Worm (Caenorhabditis elegans): Measurements from ENCODE around the gene B0353.1.

B0353.1 gene

ce11 chrIII:558832-559231, 3.1 kb downstream of the B0353.1 start (continued):
- TF ChIP-seq nhr-10 (tag; optimal IDR thresholded peaks at IDR 0.05) = no peak
- TF ChIP-seq rbr-2 (tag; optimal IDR thresholded peaks at IDR 0.05) = no peak
- TF ChIP-seq lin-39 (tag; optimal IDR thresholded peaks at IDR 0.05) = no peak
- no peak for TF ChIP-seq F26F4.8 (GFP tag; conservative IDR thresholded peaks at IDR 0.05)
- no peak for TF ChIP-seq hif-1 (tag; optimal IDR thresholded peaks at IDR 0.05)
- TF ChIP-seq pqm-1 (tag; optimal IDR thresholded peaks at IDR 0.05) = peak; percentile 7
- TF ChIP-seq mdt-29 (GFP tag; IDR thresholded peaks at IDR 0.05) = no peak
- TF ChIP-seq mxl-3 (GFP tag; optimal IDR thresholded peaks at IDR 0.05) = peak; percentile 10
- no peak for TF ChIP-seq jun-1 (tag; optimal IDR thresholded peaks at IDR 0.05)
- no peak for TF ChIP-seq ces-1 (GFP tag; optimal IDR thresholded peaks at IDR 0.05)
- peak; percentile 90 for TF ChIP-seq hlh-11 (tag; optimal IDR thresholded peaks at IDR 0.05)
- no peak for TF ChIP-seq mxl-2 (GFP tag; conservative IDR thresholded peaks at IDR 0.05)
- peak; percentile 64 for TF ChIP-seq nhr-48 (tag; optimal IDR thresholded peaks at IDR 0.05)
- no peak for TF ChIP-seq lir-3 (tag; optimal IDR thresholded peaks at IDR 0.05)
- TF ChIP-seq egl-27 (tag; optimal IDR thresholded peaks at IDR 0.05) = no peak
- no peak for TF ChIP-seq spr-1 (tag; optimal IDR thresholded peaks at IDR 0.05)
- TF ChIP-seq gei-8 (GFP tag; optimal IDR thresholded peaks at IDR 0.05) = no peak
- 0 out of 2 replicates have a peak, but pooled peaks have one; percentile 22 for TF ChIP-seq arid-1 (GFP tag; conservative IDR thresholded peaks at IDR 0.05)
- no peak for TF ChIP-seq ctbp-1 (GFP tag; IDR thresholded peaks at IDR 0.05)
- no peak for TF ChIP-seq aly-2 (tag; optimal IDR thresholded peaks at IDR 0.05)
- no peak for TF ChIP-seq ztf-11 (tag; optimal IDR thresholded peaks at IDR 0.05)
- no peak for TF ChIP-seq zfp-3 (GFP tag; conservative IDR thresholded peaks at IDR 0.05)
- TF ChIP-seq nhr-25 (tag; optimal IDR thresholded peaks at IDR 0.05; ENCODE audit: borderline replicate concordance, insufficient read depth) = no peak
- TF ChIP-seq madf-9 (GFP tag; conservative IDR thresholded peaks at IDR 0.05) = no peak
- TF ChIP-seq snpc-1.2 (GFP tag; IDR thresholded peaks at IDR 0.05) = no peak
- TF ChIP-seq R02D3.7 (tag; optimal IDR thresholded peaks at IDR 0.05) = no peak
- peak in 1 of 2 experiments; percentile 36 for TF ChIP-seq unc-62 (GFP tag; optimal IDR thresholded peaks at IDR 0.05 in 1 of 2)
- no peak for TF ChIP-seq unc-62 (tag; optimal IDR thresholded peaks at IDR 0.05)
- TF ChIP-seq daf-8 (GFP tag; IDR thresholded peaks at IDR 0.05) = no peak
- no peak for TF ChIP-seq ZK337.2 (GFP tag; IDR thresholded peaks at IDR 0.05)
- TF ChIP-seq lsy-2 (tag; optimal IDR thresholded peaks at IDR 0.05) = no peak
- no peak for TF ChIP-seq lin-13 (GFP tag; optimal IDR thresholded peaks at IDR 0.05)
- no peak for TF ChIP-seq dmd-8 (GFP tag; IDR thresholded peaks at IDR 0.05)
- no peak for TF ChIP-seq ceh-28 (tag; optimal IDR thresholded peaks at IDR 0.05)
- no peak for TF ChIP-seq dpl-1 (GFP tag; optimal IDR thresholded peaks at IDR 0.05)
- TF ChIP-seq zag-1 (tag; optimal IDR thresholded peaks at IDR 0.05) = no peak
- no peak for TF ChIP-seq zip-11 (GFP tag; IDR thresholded peaks at IDR 0.05)
- TF ChIP-seq attf-4 (tag; optimal IDR thresholded peaks at IDR 0.05) = no peak
- TF ChIP-seq Y48G9A.11 (GFP tag; IDR thresholded peaks at IDR 0.05) = no peak
- TF ChIP-seq ama-1 (optimal IDR thresholded peaks at IDR 0.05) = no peak
- TF ChIP-seq nhr-77 (tag; optimal IDR thresholded peaks at IDR 0.05) = peak; percentile 13
- TF ChIP-seq aha-1 (tag) = peak; percentile 52
- no peak for TF ChIP-seq fkh-10 (GFP tag; optimal IDR thresholded peaks at IDR 0.05)
- no peak for TF ChIP-seq nhr-76 (tag; optimal IDR thresholded peaks at IDR 0.05)
- no peak for TF ChIP-seq ztf-7 (tag; optimal IDR thresholded peaks at IDR 0.05)
- peak; percentile 90 for TF ChIP-seq dve-1 (tag; optimal IDR thresholded peaks at IDR 0.05; ENCODE audit: insufficient read depth)
- no peak for TF ChIP-seq nhr-11 (tag; optimal IDR thresholded peaks at IDR 0.05)
- TF ChIP-seq nhr-102 (tag; optimal IDR thresholded peaks at IDR 0.05) = no peak
- no peak for TF ChIP-seq php-3 (GFP tag; IDR thresholded peaks at IDR 0.05)
- TF ChIP-seq daf-12 (tag; optimal IDR thresholded peaks at IDR 0.05) = no peak
- TF ChIP-seq lim-7 (GFP tag; IDR thresholded peaks at IDR 0.05) = no peak
- peak; percentile 60; the same call in 1 of the 2 replicates for TF ChIP-seq nhr-41 (GFP tag; IDR thresholded peaks at IDR 0.05)
- peak in 1 of 2 experiments; percentile 55 for TF ChIP-seq mdl-1 (tag; optimal IDR thresholded peaks at IDR 0.05)
